Fruit fly (Drosophila melanogaster) whole organism, embryonic: Measurements from ENCODE around the gene UQCR-14.
A peak's percentile ranks its signal among the peaks of the same experiment; 100 is the strongest.

Source experiments
- CG1233 ChIP-seq: fragments of 200-800 bp; sonication (Bioruptor generic); optimal IDR thresholded peaks from 4 replicates; lab custom pipeline; 2018; ENCODE audit warnings: missing biosample characterization, mild to moderate bottlenecking, missing genetic modification characterization
- CG12659 ChIP-seq: fragments of 200-800 bp; sonication (Bioruptor generic); optimal IDR thresholded peaks from 3 replicates; lab custom pipeline; 2017; ENCODE audit warnings: mild to moderate bottlenecking, missing biosample characterization, missing genetic modification reagents, missing genetic modification characterization
- CG13775 ChIP-seq: fragments of 200-800 bp; sonication (Bioruptor generic); optimal IDR thresholded peaks from 3 replicates; lab custom pipeline; 2017; ENCODE audit warnings: missing biosample characterization, mild to moderate bottlenecking, missing genetic modification characterization
- CG13894 ChIP-seq: fragments of 200-800 bp; sonication (Bioruptor generic); optimal IDR thresholded peaks from 3 replicates; lab custom pipeline; 2018; ENCODE audit warnings: missing biosample characterization, mild to moderate bottlenecking, missing genetic modification characterization, moderate library complexity
- CG14050 ChIP-seq: fragments of 200-800 bp; sonication (Bioruptor generic); IDR thresholded peaks from 3 replicates; pipeline ENCODE4 v1.3.6; 2022; ENCODE audit warnings: missing biosample characterization, missing genetic modification characterization
- CG18599 ChIP-seq: fragments of 200-800 bp; sonication (Bioruptor generic); optimal IDR thresholded peaks from 3 replicates; lab custom pipeline; 2017; ENCODE audit warnings: missing biosample characterization, missing genetic modification characterization, mild to moderate bottlenecking, moderate library complexity, missing genetic modification reagents
- CG31365 ChIP-seq: fragments of 200-800 bp; sonication (Bioruptor generic); optimal IDR thresholded peaks from 2 replicates; lab custom pipeline; 2018; ENCODE audit warnings: missing biosample characterization, mild to moderate bottlenecking, missing genetic modification characterization
- CG33213 ChIP-seq: fragments of 200-800 bp; sonication (Bioruptor generic); optimal IDR thresholded peaks from 3 replicates; lab custom pipeline; 2016; ENCODE audit warnings: missing biosample characterization, missing genetic modification characterization
- CG4424 ChIP-seq: fragments of 200-800 bp; sonication (Bioruptor generic); optimal IDR thresholded peaks from 3 replicates; lab custom pipeline; 2016; ENCODE audit warnings: missing biosample characterization, missing genetic modification characterization
- CG4820 ChIP-seq: fragments of 200-800 bp; sonication (Bioruptor generic); optimal IDR thresholded peaks from 3 replicates; lab custom pipeline; 2016; ENCODE audit warnings: missing biosample characterization, missing genetic modification characterization
- CG4854 ChIP-seq: fragments of 200-800 bp; sonication (Bioruptor generic); optimal IDR thresholded peaks from 2 replicates; lab custom pipeline; 2016; ENCODE audit warnings: missing biosample characterization, missing genetic modification characterization, inconsistent platforms
- CG6272 ChIP-seq: fragments of 200-800 bp; sonication (Bioruptor generic); IDR thresholded peaks from 2 replicates; pipeline ENCODE4 v1.3.6; 2022; ENCODE audit warnings: missing biosample characterization, missing genetic modification characterization
- CG6765 ChIP-seq: fragments of 200-800 bp; sonication (Bioruptor generic); optimal IDR thresholded peaks from 3 replicates; lab custom pipeline; 2017; ENCODE audit warnings: missing biosample characterization, mild to moderate bottlenecking, missing genetic modification characterization
- CG7786 ChIP-seq: fragments of 200-800 bp; sonication (Bioruptor generic); optimal IDR thresholded peaks from 2 replicates; lab custom pipeline; 2016; ENCODE audit warnings: missing biosample characterization, missing genetic modification characterization
- CG8924 ChIP-seq: fragments of 200-800 bp; optimal IDR thresholded peaks from 3 replicates; lab custom pipeline; 2019; ENCODE audit warnings: missing biosample characterization, mild to moderate bottlenecking, missing genetic modification characterization, moderate library complexity
- Dbx ChIP-seq: fragments of 200-800 bp; sonication (Bioruptor generic); IDR thresholded peaks from 3 replicates; pipeline ENCODE4 v1.3.6; 2022; ENCODE audit warnings: missing biosample characterization, missing genetic modification characterization
- ERR ChIP-seq: fragments of 200-800 bp; sonication (Bioruptor generic); optimal IDR thresholded peaks from 2 replicates; lab custom pipeline; 2016; ENCODE audit warnings: missing biosample characterization, missing genetic modification characterization
- Gsc ChIP-seq: fragments of 200-800 bp; sonication (Bioruptor generic); IDR thresholded peaks from 2 replicates; pipeline ENCODE4 v1.3.6; 2022; ENCODE audit warnings: missing biosample characterization, missing genetic modification characterization
- HHEX ChIP-seq: fragments of 200-800 bp; sonication (Bioruptor generic); optimal IDR thresholded peaks from 3 replicates; lab custom pipeline; 2017; ENCODE audit warnings: missing biosample characterization, mild to moderate bottlenecking, missing genetic modification characterization, missing genetic modification reagents
- HLHmδ ChIP-seq: fragments of 200-800 bp; sonication (Bioruptor generic); optimal IDR thresholded peaks from 2 replicates; lab custom pipeline; 2018; ENCODE audit warnings: missing biosample characterization, mild to moderate bottlenecking, missing genetic modification characterization, moderate library complexity
- Hey ChIP-seq: fragments of 200-800 bp; sonication (Bioruptor generic); optimal IDR thresholded peaks from 3 replicates; lab custom pipeline; 2018; ENCODE audit warnings: missing biosample characterization, mild to moderate bottlenecking, missing genetic modification characterization
- HmgZ ChIP-seq: fragments of 200-800 bp; sonication (Bioruptor generic); optimal IDR thresholded peaks from 2 replicates; lab custom pipeline; 2018; ENCODE audit warnings: missing biosample characterization, mild to moderate bottlenecking, missing genetic modification characterization
- Hr39 ChIP-seq: fragments of >200 bp; optimal IDR thresholded peaks from 2 replicates; lab custom pipeline; 2017
- NC2α ChIP-seq: fragments of 200-800 bp; sonication (Bioruptor generic); optimal IDR thresholded peaks from 2 replicates; lab custom pipeline; 2016; ENCODE audit warnings: missing biosample characterization, missing genetic modification characterization
- NK7.1 ChIP-seq: fragments of 200-800 bp; sonication (Bioruptor generic); optimal IDR thresholded peaks from 3 replicates; lab custom pipeline; 2016; ENCODE audit warnings: missing biosample characterization, missing genetic modification characterization
- Scr ChIP-seq: fragments of 200-800 bp; sonication (Bioruptor generic); IDR thresholded peaks from 2 replicates; pipeline ENCODE4 v1.3.6; 2022; ENCODE audit warnings: missing biosample characterization, missing genetic modification characterization; ENCODE audit not compliant: partially characterized antibody
- Sox102F ChIP-seq: fragments of 200-800 bp; sonication (Bioruptor generic); optimal IDR thresholded peaks from 2 replicates; lab custom pipeline; 2018; ENCODE audit warnings: missing biosample characterization, mild to moderate bottlenecking, missing genetic modification characterization, moderate library complexity
- Sry-β ChIP-seq: fragments of 200-800 bp; sonication (Bioruptor generic); optimal IDR thresholded peaks from 2 replicates; lab custom pipeline; 2018; ENCODE audit warnings: missing biosample characterization, mild to moderate bottlenecking, missing genetic modification characterization, moderate library complexity
- abd-A ChIP-seq: fragments of 200-800 bp; sonication (Bioruptor generic); optimal IDR thresholded peaks from 3 replicates; lab custom pipeline; 2019; ENCODE audit warnings: missing biosample characterization, mild to moderate bottlenecking, missing genetic modification characterization, moderate library complexity
- bcd ChIP-seq: fragments of 200-800 bp; sonication (Bioruptor generic); optimal IDR thresholded peaks from 2 replicates; lab custom pipeline; 2017; ENCODE audit warnings: missing biosample characterization, mild to moderate bottlenecking, missing genetic modification characterization
- bigmax ChIP-seq: fragments of 200-800 bp; sonication (Bioruptor generic); optimal IDR thresholded peaks from 2 replicates; lab custom pipeline; 2018; ENCODE audit warnings: missing biosample characterization, mild to moderate bottlenecking, missing genetic modification characterization
- cad ChIP-seq: fragments of >200 bp; optimal IDR thresholded peaks from 2 replicates; lab custom pipeline; 2017; ENCODE audit warnings: missing biosample characterization, missing genetic modification characterization
- caup ChIP-seq: fragments of 200-800 bp; sonication (Bioruptor generic); optimal IDR thresholded peaks from 3 replicates; lab custom pipeline; 2017; ENCODE audit warnings: missing biosample characterization, mild to moderate bottlenecking, missing genetic modification characterization, moderate library complexity; ENCODE audit not compliant: severe bottlenecking
- crp ChIP-seq, 2 experiments: fragments of 200-800 bp; sonication (Bioruptor generic); optimal IDR thresholded peaks; 2 replicates in 1 of 2; 3 replicates in 1 of 2; lab custom pipeline; 2017; ENCODE audit warnings: missing biosample characterization in 2 of 2, missing genetic modification characterization in 2 of 2, mild to moderate bottlenecking in 1 of 2, moderate library complexity in 1 of 2
- cwo ChIP-seq: fragments of 200-800 bp; sonication (Bioruptor generic); optimal IDR thresholded peaks from 3 replicates; lab custom pipeline; 2017; ENCODE audit warnings: missing biosample characterization, missing genetic modification characterization, mild to moderate bottlenecking, moderate library complexity, missing genetic modification reagents
- disco-r ChIP-seq: fragments of 200-800 bp; sonication (Bioruptor generic); optimal IDR thresholded peaks from 2 replicates; lab custom pipeline; 2016; ENCODE audit warnings: missing biosample characterization, missing genetic modification characterization
- gt ChIP-seq: fragments of 200-800 bp; sonication (Bioruptor generic); IDR thresholded peaks from 2 replicates; pipeline ENCODE4 v1.3.6; 2022; ENCODE audit warnings: missing biosample characterization, missing genetic modification characterization
- jigr1 ChIP-seq: fragments of 200-800 bp; sonication (Bioruptor generic); IDR thresholded peaks from 3 replicates; pipeline ENCODE4 v1.3.6; 2022; ENCODE audit warnings: missing biosample characterization, missing genetic modification characterization
- kah ChIP-seq: fragments of 200-800 bp; sonication (Bioruptor generic); optimal IDR thresholded peaks from 2 replicates; lab custom pipeline; 2018; ENCODE audit warnings: missing biosample characterization, mild to moderate bottlenecking, missing genetic modification characterization
- knrl ChIP-seq: fragments of 200-800 bp; sonication (Bioruptor generic); IDR thresholded peaks from 3 replicates; pipeline ENCODE4 v1.3.6; 2022; ENCODE audit warnings: missing biosample characterization, missing genetic modification characterization; ENCODE audit not compliant: partially characterized antibody
- pan ChIP-seq, 4 experiments: fragments of >200 bp in 3 of 4; fragments of 200-800 bp in 1 of 4; sonication (Bioruptor generic) in 1 of 4; optimal IDR thresholded peaks in 3 of 4; IDR thresholded peaks in 1 of 4; 2 replicates each; pipeline versions ENCODE4 v1.3.6 to Lab custom; 2017 to 2022; ENCODE audit warnings: missing biosample characterization in 2 of 4, missing genetic modification characterization in 2 of 4, mixed read lengths in 1 of 4
- pfk ChIP-seq: fragments of 200-800 bp; sonication (Bioruptor generic); optimal IDR thresholded peaks from 2 replicates; lab custom pipeline; 2018; ENCODE audit warnings: missing biosample characterization, mild to moderate bottlenecking, missing genetic modification characterization, moderate library complexity
- pita ChIP-seq: fragments of 200-800 bp; sonication (Bioruptor generic); optimal IDR thresholded peaks from 2 replicates; lab custom pipeline; 2017; ENCODE audit warnings: missing biosample characterization, mild to moderate bottlenecking, missing genetic modification characterization
- ro ChIP-seq: fragments of 200-800 bp; sonication (Bioruptor generic); IDR thresholded peaks from 2 replicates; pipeline ENCODE4 v1.3.6; 2022; ENCODE audit warnings: missing biosample characterization, missing genetic modification characterization
- tap ChIP-seq: fragments of 200-800 bp; optimal IDR thresholded peaks from 3 replicates; lab custom pipeline; 2019; ENCODE audit warnings: missing biosample characterization, mild to moderate bottlenecking, missing genetic modification characterization, moderate library complexity
- tin ChIP-seq: fragments of 200-800 bp; sonication (Bioruptor generic); optimal IDR thresholded peaks from 3 replicates; lab custom pipeline; 2016; ENCODE audit warnings: missing biosample characterization, missing genetic modification characterization
- tll ChIP-seq, 2 experiments: fragments of 200-800 bp in 1 of 2; fragments of >200 bp in 1 of 2; sonication (Bioruptor generic) in 1 of 2; optimal IDR thresholded peaks; 2 replicates each; lab custom pipeline; 2017 to 2019; ENCODE audit warnings: missing biosample characterization in 2 of 2, missing genetic modification characterization in 2 of 2, mild to moderate bottlenecking in 1 of 2, moderate library complexity in 1 of 2
- tx ChIP-seq: fragments of 200-800 bp; sonication (Bioruptor generic); optimal IDR thresholded peaks from 2 replicates; lab custom pipeline; 2016; ENCODE audit warnings: missing biosample characterization, missing genetic modification characterization

The UQCR-14 gene

DNA sequence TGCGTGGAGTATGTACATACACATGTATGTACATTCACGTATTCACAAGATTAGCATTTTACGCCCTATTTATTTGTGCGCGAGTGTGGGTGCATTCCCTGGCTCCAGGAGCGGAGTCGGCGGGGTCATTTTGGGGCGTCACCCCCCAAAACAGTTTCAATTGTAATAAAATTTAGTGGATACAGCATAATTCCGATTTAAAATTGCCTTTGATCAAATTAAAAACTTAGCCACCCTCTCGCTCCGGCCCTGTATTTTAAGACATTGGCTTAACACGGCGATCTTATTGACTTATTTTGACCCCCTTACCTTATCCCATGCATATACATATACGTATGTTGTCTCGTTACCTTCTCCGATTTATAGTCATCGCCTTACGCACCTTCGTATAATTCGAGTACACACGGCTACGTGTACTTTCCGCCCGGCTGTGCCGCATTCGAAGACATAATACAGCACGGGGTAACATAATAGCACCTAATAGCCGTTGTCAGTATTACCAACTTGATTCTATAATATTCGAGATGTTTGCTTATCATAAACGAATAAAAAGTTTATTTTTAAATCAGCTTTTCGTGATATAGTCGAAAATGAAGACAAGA, 6.6 kb upstream of the UQCR-14 start (continued):
- TF ChIP-seq HHEX (GFP tag; lab: Kevin White, UChicago) (peak; percentile 79), crp (GFP tag; optimal IDR thresholded peaks at IDR 0.05; lab: Kevin White, UChicago) (peak in 1 of 2 experiments; percentile 8), ERR (GFP tag; lab: Kevin White, UChicago) (peak; percentile 86), pita (GFP tag; lab: Kevin White, UChicago) (no peak), Gsc (GFP tag; lab: Robert Waterston, UW) (no peak; the same call in 1 of the 2 replicates), pan (optimal IDR thresholded peaks at IDR 0.05; lab: Kevin White, UChicago) (no peak), pan (GFP tag; optimal IDR thresholded peaks at IDR 0.05 in 1 of 2, IDR thresholded peaks at IDR 0.05 in 1 of 2) (peak in 1 of 2 experiments; percentile 88), bcd (peak; percentile 80), tin (GFP tag; lab: Kevin White, UChicago) (peak; percentile 74), abd-A (tag; lab: Kevin White, UChicago) (no peak), CG18599 (GFP tag; lab: Kevin White, UChicago) (peak; percentile 73), cad (GFP tag; lab: Kevin White, UChicago) (no peak), CG6272 (GFP tag; lab: Robert Waterston, UW) (peak; percentile 87), ro (GFP tag; lab: Robert Waterston, UW) (peak; percentile 77), CG33213 (GFP tag; lab: Kevin White, UChicago) (peak; percentile 70), CG6765 (GFP tag; lab: Kevin White, UChicago) (no peak), CG13894 (tag; lab: Kevin White, UChicago) (peak; percentile 72), disco-r (GFP tag; lab: Kevin White, UChicago) (peak; percentile 66), pfk (GFP tag; lab: Kevin White, UChicago) (no peak), gt (GFP tag; lab: Robert Waterston, UW) (peak; percentile 77), CG12659 (GFP tag; lab: Kevin White, UChicago) (peak; percentile 55), CG1233 (GFP tag; lab: Kevin White, UChicago) (peak; percentile 92), Hr39 (lab: Kevin White, UChicago) (no peak), CG14050 (GFP tag; lab: Robert Waterston, UW) (peak; percentile 87), NC2α (GFP tag; lab: Kevin White, UChicago) (peak; percentile 60), Sry-β (GFP tag; lab: Kevin White, UChicago) (no peak), tap (peak; percentile 60), CG13775 (peak; percentile 39), HLHmδ (GFP tag; lab: Kevin White, UChicago) (no peak), CG4820 (GFP tag; lab: Kevin White, UChicago) (peak; percentile 79), Hey (tag; lab: Kevin White, UChicago) (no peak), tll (GFP tag; optimal IDR thresholded peaks at IDR 0.05; lab: Kevin White, UChicago) (no peak), CG8924 (tag; lab: Kevin White, UChicago) (peak; percentile 54), kah (GFP tag; lab: Kevin White, UChicago) (peak; percentile 44), tx (GFP tag; lab: Kevin White, UChicago) (peak; percentile 61), jigr1 (GFP tag; lab: Robert Waterston, UW) (peak; percentile 79; the same call in 2 of the 3 replicates), CG4854 (GFP tag; lab: Kevin White, UChicago) (peak; percentile 36), NK7.1 (GFP tag; lab: Kevin White, UChicago) (peak; percentile 68), Scr (no peak), HmgZ (tag; lab: Kevin White, UChicago) (peak; percentile 27), Sox102F (peak; percentile 79), Dbx (GFP tag; lab: Robert Waterston, UW) (peak; percentile 90), CG31365 (tag; lab: Kevin White, UChicago) (peak; percentile 10), caup (GFP tag; lab: Kevin White, UChicago) (peak; percentile 70), cwo (GFP tag; lab: Kevin White, UChicago) (peak; percentile 57), bigmax (no peak), knrl (GFP tag; lab: Robert Waterston, UW) (peak; percentile 43; the same call in 1 of the 3 replicates), CG4424 (GFP tag; lab: Kevin White, UChicago) (peak; percentile 85), CG7786 (GFP tag; lab: Kevin White, UChicago) (peak; percentile 71)
